Fruit fly (Drosophila melanogaster): ENCODE results near the gene CG11617.

Gene CG11617

dm6 chr2L:203529-204127 lies 3.5 kb downstream of the CG11617 start, which contains the start of gene mRpL10:
mRpL10 (plus strand) TSS chr2L:203779.
- no peak for TF ChIP-seq CG8632 (GFP tag; optimal IDR thresholded peaks at IDR 0.05)
- TF ChIP-seq svp (GFP tag) = no peak
- no peak for TF ChIP-seq topi (GFP tag; optimal IDR thresholded peaks at IDR 0.05)
- peak; percentile 33 for TF ChIP-seq Eip93F (GFP tag; optimal IDR thresholded peaks at IDR 0.05)
- peak; percentile 11 for TF ChIP-seq CG10631 (GFP tag; optimal IDR thresholded peaks at IDR 0.05)
- TF ChIP-seq CG3032 (tag; optimal IDR thresholded peaks at IDR 0.05) = peak; percentile 25
- TF ChIP-seq CG4318 (GFP tag; optimal IDR thresholded peaks at IDR 0.05) = no peak
- peak; percentile 65 for TF ChIP-seq esn (GFP tag; optimal IDR thresholded peaks at IDR 0.05)

dm6 chr2L:195668-196067 lies 11.4 kb downstream of the CG11617 start:
- TF ChIP-seq ss (GFP tag; optimal IDR thresholded peaks at IDR 0.05) (no peak), Eip78C (GFP tag) (no peak), CG8319 (GFP tag; optimal IDR thresholded peaks at IDR 0.05) (no peak), CG11294 (GFP tag; IDR thresholded peaks at IDR 0.05) (no peak), CG7368 (GFP tag; optimal IDR thresholded peaks at IDR 0.05) (no peak), Gug (GFP tag; IDR thresholded peaks at IDR 0.05) (no peak), CG6276 (GFP tag; optimal IDR thresholded peaks at IDR 0.05) (no peak), CG32006 (GFP tag; optimal IDR thresholded peaks at IDR 0.05) (no peak)

dm6 chr2L:182360-183144 lies 24.5 kb downstream of the CG11617 start:
- TF ChIP-seq CG6808 (GFP tag; optimal IDR thresholded peaks at IDR 0.05) (no peak), topi (GFP tag; optimal IDR thresholded peaks at IDR 0.05) (no peak), CG15336 (GFP tag; IDR thresholded peaks at IDR 0.05) (peak; percentile 29; the same call in 1 of the 2 replicates), OdsH (GFP tag; optimal IDR thresholded peaks at IDR 0.05) (no peak), esn (GFP tag; optimal IDR thresholded peaks at IDR 0.05) (peak; percentile 5), Lpt (GFP tag; optimal IDR thresholded peaks at IDR 0.05) (no peak), CG8119 (GFP tag; IDR thresholded peaks at IDR 0.05) (no peak), CG6854 (GFP tag; optimal IDR thresholded peaks at IDR 0.05) (peak; percentile 25), cyc (GFP tag; optimal IDR thresholded peaks at IDR 0.05) (no peak), acj6 (GFP tag; optimal IDR thresholded peaks at IDR 0.05) (no peak), Smox (GFP tag; optimal IDR thresholded peaks at IDR 0.05) (no peak), CG31627 (GFP tag; optimal IDR thresholded peaks at IDR 0.05) (no peak), eg (GFP tag; IDR thresholded peaks at IDR 0.05) (no peak), spab (GFP tag; optimal IDR thresholded peaks at IDR 0.05) (no peak), CG6276 (GFP tag; optimal IDR thresholded peaks at IDR 0.05) (no peak), Eip93F (GFP tag; optimal IDR thresholded peaks at IDR 0.05) (peak; percentile 55), dsx (GFP tag; optimal IDR thresholded peaks at IDR 0.05; ENCODE audit: poor library complexity, severe bottlenecking) (no peak), Met (GFP tag; optimal IDR thresholded peaks at IDR 0.05) (no peak), vri (GFP tag; optimal IDR thresholded peaks at IDR 0.05) (no peak)

dm6 chr2L:181020-181419 lies 26.1 kb downstream of the CG11617 start:
- no peak for TF ChIP-seq Hr39 (GFP tag; optimal IDR thresholded peaks at IDR 0.05)
- no peak for TF ChIP-seq CG11902 (GFP tag; optimal IDR thresholded peaks at IDR 0.05)
- TF ChIP-seq CG6276 (GFP tag; optimal IDR thresholded peaks at IDR 0.05) = no peak
- TF ChIP-seq Smox (GFP tag; optimal IDR thresholded peaks at IDR 0.05) = no peak
- TF ChIP-seq Eip93F (GFP tag; optimal IDR thresholded peaks at IDR 0.05) = no peak
- TF ChIP-seq fd85E (GFP tag; optimal IDR thresholded peaks at IDR 0.05) = no peak
- no peak for TF ChIP-seq OdsH (GFP tag; optimal IDR thresholded peaks at IDR 0.05)
- TF ChIP-seq Sox15 (GFP tag; optimal IDR thresholded peaks at IDR 0.05) = no peak
- no peak for TF ChIP-seq CG3919 (GFP tag; optimal IDR thresholded peaks at IDR 0.05)
- TF ChIP-seq dsx (GFP tag; optimal IDR thresholded peaks at IDR 0.05; ENCODE audit: poor library complexity, severe bottlenecking) = no peak
- no peak for TF ChIP-seq Sox102F (GFP tag; optimal IDR thresholded peaks at IDR 0.05)

All from whole organism, prepupa.